Fruit fly (Drosophila melanogaster) whole organism, pupa: ENCODE data around the gene CG43335.

Source experiments
- CG10348 ChIP-seq: fragments of 200-800 bp; sonication (Bioruptor generic); IDR thresholded peaks from 2 replicates; pipeline ENCODE4 v1.3.6; 2022; ENCODE audit warnings: missing biosample characterization, missing genetic modification characterization
- CG12605 ChIP-seq: fragments of 200-800 bp; sonication (Bioruptor generic); IDR thresholded peaks from 2 replicates; pipeline ENCODE4 v1.3.6; 2022; ENCODE audit warnings: missing biosample characterization, missing genetic modification characterization
- CG13204 ChIP-seq: fragments of 200-800 bp; sonication (Bioruptor generic); optimal IDR thresholded peaks from 2 replicates; lab custom pipeline; 2018; ENCODE audit warnings: missing biosample characterization, mild to moderate bottlenecking, missing genetic modification characterization, moderate library complexity
- CG15710 ChIP-seq: fragments of 200-800 bp; sonication (Bioruptor generic); optimal IDR thresholded peaks from 2 replicates; lab custom pipeline; 2018; ENCODE audit warnings: missing biosample characterization, mild to moderate bottlenecking, missing genetic modification characterization, moderate library complexity
- CG17806 ChIP-seq: fragments of 200-800 bp; sonication (Bioruptor generic); optimal IDR thresholded peaks from 2 replicates; lab custom pipeline; 2018; ENCODE audit warnings: missing biosample characterization, mild to moderate bottlenecking, missing genetic modification characterization, moderate library complexity
- CG32121 ChIP-seq: fragments of 200-800 bp; sonication (Bioruptor generic); IDR thresholded peaks from 2 replicates; pipeline ENCODE4 v1.3.6; 2022; ENCODE audit warnings: missing biosample characterization, missing genetic modification characterization
- CG34367 ChIP-seq: fragments of 200-800 bp; sonication (Bioruptor generic); optimal IDR thresholded peaks from 2 replicates; lab custom pipeline; 2018; ENCODE audit warnings: missing biosample characterization, mild to moderate bottlenecking, missing genetic modification characterization
- CG4496 ChIP-seq: fragments of 200-800 bp; sonication (Bioruptor generic); IDR thresholded peaks from 3 replicates; pipeline ENCODE4 v1.3.6; 2022; ENCODE audit warnings: missing biosample characterization, missing genetic modification characterization
- CG8159 ChIP-seq: fragments of 200-800 bp; sonication (Bioruptor generic); optimal IDR thresholded peaks from 3 replicates; lab custom pipeline; 2018; ENCODE audit warnings: missing biosample characterization, mild to moderate bottlenecking, missing genetic modification characterization, moderate library complexity
- EcR ChIP-seq: fragments of 200-800 bp; sonication (Bioruptor generic); optimal IDR thresholded peaks from 3 replicates; lab custom pipeline; 2019; ENCODE audit warnings: missing biosample characterization, missing genetic modification characterization, mild to moderate bottlenecking, moderate library complexity, missing genetic modification reagents
- Ets98B ChIP-seq: fragments of 200-800 bp; sonication (Bioruptor generic); IDR thresholded peaks from 2 replicates; pipeline ENCODE4 v1.3.6; 2022; ENCODE audit warnings: missing biosample characterization, missing genetic modification characterization
- Snoo ChIP-seq: fragments of 200-800 bp; sonication (Bioruptor generic); optimal IDR thresholded peaks from 3 replicates; lab custom pipeline; 2017; ENCODE audit warnings: missing biosample characterization, mild to moderate bottlenecking, missing genetic modification characterization, inconsistent platforms
- fd96Ca ChIP-seq: fragments of 200-800 bp; sonication (Bioruptor generic); IDR thresholded peaks from 3 replicates; pipeline ENCODE4 v1.3.6; 2022; ENCODE audit warnings: missing biosample characterization, missing genetic modification characterization
- gl ChIP-seq: fragments of 200-800 bp; sonication (Bioruptor generic); optimal IDR thresholded peaks from 2 replicates; lab custom pipeline; 2018; ENCODE audit warnings: missing biosample characterization, mild to moderate bottlenecking, missing genetic modification characterization

DNA sequence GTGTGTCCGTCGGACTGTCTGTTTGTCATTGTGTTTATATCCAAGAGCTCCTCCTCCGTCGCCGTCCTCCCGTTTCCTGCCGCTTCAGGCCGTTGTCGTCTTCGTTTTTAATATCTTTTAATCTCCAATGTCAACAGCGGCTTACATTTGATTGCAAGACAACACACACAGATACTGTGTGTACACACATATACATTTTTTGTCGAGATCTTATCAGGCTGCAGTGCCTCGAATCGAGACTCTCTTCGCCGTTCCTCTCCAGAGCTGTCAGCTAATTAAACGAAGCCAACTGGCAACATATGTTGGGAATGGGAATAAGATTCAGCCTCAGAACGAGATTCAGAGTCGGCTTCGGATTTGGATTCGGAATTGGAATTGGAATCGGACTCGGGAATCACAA lies 35.3 kb downstream of the CG43335 start:
- TF ChIP-seq Snoo (peak; percentile 23), EcR (GFP tag; lab: Kevin White, UChicago) (peak; percentile 1), CG15710 (tag; lab: Kevin White, UChicago) (no peak), CG4496 (no peak), Ets98B (GFP tag; lab: Robert Waterston, UW) (no peak), CG34367 (no peak), CG32121 (GFP tag; lab: Robert Waterston, UW) (no peak), gl (tag; lab: Kevin White, UChicago) (no peak), CG8159 (tag; lab: Kevin White, UChicago) (no peak), CG17806 (no peak), fd96Ca (GFP tag; lab: Robert Waterston, UW) (0 out of 3 replicates have a peak, but pooled peaks have one; percentile 15), CG10348 (GFP tag; lab: Robert Waterston, UW) (no peak), CG12605 (no peak), CG13204 (GFP tag; lab: Kevin White, UChicago) (no peak)
